Worm (Caenorhabditis elegans): ENCODE measurements around the gene nhr-242.
A peak's percentile ranks its signal among the peaks of the same experiment; 100 is the strongest.

Gene nhr-242

ce11 chrIV:2607513-2608101, 26.2 kb upstream of the nhr-242 start, which contains the start of gene vamp-7 (continued):
- TF ChIP-seq lin-35 (GFP tag; optimal IDR thresholded peaks at IDR 0.05) (no peak), sptf-2 (GFP tag; optimal IDR thresholded peaks at IDR 0.05) (no peak), madf-6 (GFP tag; IDR thresholded peaks at IDR 0.05) (peak; percentile 94), lin-26 (GFP tag; IDR thresholded peaks at IDR 0.05) (0 out of 2 replicates have a peak, but pooled peaks have one; percentile 14), dpl-1 (GFP tag; optimal IDR thresholded peaks at IDR 0.05) (peak; percentile 55), ztf-26 (tag; optimal IDR thresholded peaks at IDR 0.05) (no peak), ceh-91 (GFP tag; IDR thresholded peaks at IDR 0.05) (peak; percentile 53; the same call in 1 of the 2 replicates), pbrm-1 (GFP tag; IDR thresholded peaks at IDR 0.05) (peak; percentile 44; the same call in 1 of the 2 replicates), hrde-1 (tag; optimal IDR thresholded peaks at IDR 0.05; ENCODE audit: borderline replicate concordance) (peak; percentile 13), dox-1 (GFP tag; IDR thresholded peaks at IDR 0.05) (no peak), D2030.7 (GFP tag; IDR thresholded peaks at IDR 0.05) (no peak), B0019.2 (GFP tag; conservative IDR thresholded peaks at IDR 0.05) (no peak)

- TF ChIP-seq lin-40 (tag; optimal IDR thresholded peaks at IDR 0.05): no peak
Observed at ce11 chrIV:2606572-2606971, 25.2 kb upstream of the nhr-242 start.

ce11 chrIV:2603556-2604021, 22.2 kb upstream of the nhr-242 start:
- TF ChIP-seq F23B12.7 (tag; optimal IDR thresholded peaks at IDR 0.05; ENCODE audit: insufficient read depth): no peak
- TF ChIP-seq ceh-58 (GFP tag; IDR thresholded peaks at IDR 0.05): no peak
- no peak for TF ChIP-seq mes-4 (tag; optimal IDR thresholded peaks at IDR 0.05)
- no peak for TF ChIP-seq nhr-27 (tag; optimal IDR thresholded peaks at IDR 0.05)
- no peak for TF ChIP-seq hmg-20 (GFP tag; IDR thresholded peaks at IDR 0.05)
- no peak for TF ChIP-seq ztf-3 (GFP tag; optimal IDR thresholded peaks at IDR 0.05)
- TF ChIP-seq ccch-3 (GFP tag; optimal IDR thresholded peaks at IDR 0.05): no peak
- peak; percentile 50 for TF ChIP-seq D2030.7 (GFP tag; IDR thresholded peaks at IDR 0.05)
- TF ChIP-seq madf-3 (GFP tag; IDR thresholded peaks at IDR 0.05): no peak
- TF ChIP-seq K11D2.4 (GFP tag; IDR thresholded peaks at IDR 0.05): 0 out of 2 replicates have a peak, but pooled peaks have one; percentile 23
- peak; percentile 83 for TF ChIP-seq lin-26 (GFP tag; IDR thresholded peaks at IDR 0.05)
- no peak for TF ChIP-seq zim-3 (tag; optimal IDR thresholded peaks at IDR 0.05)
- no peak for TF ChIP-seq hlh-26 (GFP tag; conservative IDR thresholded peaks at IDR 0.05)
- no peak for TF ChIP-seq egl-44 (GFP tag; IDR thresholded peaks at IDR 0.05)
- no peak for TF ChIP-seq unc-130 (GFP tag; optimal IDR thresholded peaks at IDR 0.05)
- TF ChIP-seq snpc-1.1 (tag; optimal IDR thresholded peaks at IDR 0.05; ENCODE audit: insufficient read depth): no peak
- TF ChIP-seq bed-2 (GFP tag; IDR thresholded peaks at IDR 0.05): 0 out of 2 replicates have a peak, but pooled peaks have one; percentile 49
- TF ChIP-seq tbx-9 (tag; optimal IDR thresholded peaks at IDR 0.05; ENCODE audit: borderline replicate concordance): no peak
- no peak for TF ChIP-seq attf-3 (GFP tag; conservative IDR thresholded peaks at IDR 0.05)
- no peak for TF ChIP-seq lir-1 (GFP tag; conservative IDR thresholded peaks at IDR 0.05)
- TF ChIP-seq repo-1 (tag; optimal IDR thresholded peaks at IDR 0.05): no peak
- TF ChIP-seq zfh-2 (GFP tag; conservative IDR thresholded peaks at IDR 0.05): peak; percentile 77
- no peak for TF ChIP-seq ztf-6 (GFP tag; IDR thresholded peaks at IDR 0.05)
- TF ChIP-seq ceh-40 (GFP tag; IDR thresholded peaks at IDR 0.05): no peak
- peak; percentile 28 for TF ChIP-seq ztf-26 (tag; optimal IDR thresholded peaks at IDR 0.05)
- no peak for TF ChIP-seq F55B11.4 (tag; optimal IDR thresholded peaks at IDR 0.05; ENCODE audit: borderline replicate concordance, insufficient read depth)
- no peak for TF ChIP-seq T07F8.4 (tag; optimal IDR thresholded peaks at IDR 0.05)
- no peak for TF ChIP-seq F57C9.4 (tag; optimal IDR thresholded peaks at IDR 0.05)
- no peak for TF ChIP-seq madf-6 (GFP tag; IDR thresholded peaks at IDR 0.05)
- TF ChIP-seq F57A8.1 (GFP tag; optimal IDR thresholded peaks at IDR 0.05): no peak
- 0 out of 2 replicates have a peak, but pooled peaks have one; percentile 52 for TF ChIP-seq F37B4.10 (GFP tag; IDR thresholded peaks at IDR 0.05)
- no peak for TF ChIP-seq attf-5 (GFP tag; optimal IDR thresholded peaks at IDR 0.05)
- TF ChIP-seq Y53G8AR.9 (GFP tag; conservative IDR thresholded peaks at IDR 0.05): no peak
- no peak for TF ChIP-seq lin-35 (GFP tag; optimal IDR thresholded peaks at IDR 0.05)
- TF ChIP-seq ZK185.1 (tag; optimal IDR thresholded peaks at IDR 0.05; ENCODE audit: poor library complexity, severe bottlenecking): no peak
